Worm (Caenorhabditis elegans) whole organism, L1 larva: Measurements from ENCODE around the gene srw-103.

ENCODE experiments used
- C16A3.4 ChIP-seq: fragments of 150-350 bp; optimal IDR thresholded peaks from 2 replicates; lab custom pipeline; 2014; ENCODE audit warnings: missing biosample characterization, missing genetic modification characterization
- Y116A8C.19 ChIP-seq: sonication (generic microtip); optimal IDR thresholded peaks from 2 replicates; lab custom pipeline; 2016; ENCODE audit warnings: missing compliant biosample characterization, missing genetic modification characterization, borderline replicate concordance
- aha-1 ChIP-seq: fragments of 150-350 bp; optimal IDR thresholded peaks from 2 replicates; lab custom pipeline; 2014; ENCODE audit warnings: missing biosample characterization, missing genetic modification characterization
- alr-1 ChIP-seq: fragments of 200-800 bp; sonication (Bioruptor generic); optimal IDR thresholded peaks from 2 replicates; lab custom pipeline; 2018; ENCODE audit warnings: borderline replicate concordance, mild to moderate bottlenecking, missing genetic modification characterization, missing compliant biosample characterization
- blmp-1 ChIP-seq: fragments of 150-350 bp; optimal IDR thresholded peaks from 2 replicates; lab custom pipeline; 2014; ENCODE audit warnings: missing biosample characterization, missing genetic modification characterization
- ceh-63 ChIP-seq: fragments of 200-800 bp; sonication (Bioruptor generic); optimal IDR thresholded peaks from 2 replicates; lab custom pipeline; 2018; ENCODE audit warnings: mild to moderate bottlenecking, missing genetic modification characterization, missing compliant biosample characterization
- ceh-8 ChIP-seq: fragments of 200-800 bp; sonication (Bioruptor generic); optimal IDR thresholded peaks from 2 replicates; lab custom pipeline; 2018; ENCODE audit warnings: mild to moderate bottlenecking, missing genetic modification characterization, moderate library complexity, missing compliant biosample characterization
- ceh-90 ChIP-seq: sonication (generic microtip); optimal IDR thresholded peaks from 2 replicates; lab custom pipeline; 2016; ENCODE audit warnings: missing genetic modification characterization, missing compliant biosample characterization
- ces-1 ChIP-seq: fragments of 150-350 bp; optimal IDR thresholded peaks from 2 replicates; lab custom pipeline; 2014; ENCODE audit warnings: missing biosample characterization, missing genetic modification reagents, missing genetic modification characterization
- dpl-1 ChIP-seq, 3 experiments: fragments of 150-350 bp in 2 of 3; sonication (generic microtip) in 1 of 3; optimal IDR thresholded peaks; 2 replicates each; lab custom pipeline; 2014 to 2017; ENCODE audit warnings: missing biosample characterization in 3 of 3, missing genetic modification characterization in 3 of 3, missing genetic modification reagents in 3 of 3
- efl-1 ChIP-seq, 4 experiments: fragments of 150-350 bp; optimal IDR thresholded peaks in 3 of 4; peaks in 1 of 4; 1 replicate in 1 of 4; 2 replicates in 3 of 4; lab custom pipeline; 2014; ENCODE audit warnings: missing biosample characterization in 2 of 4, missing genetic modification characterization in 2 of 4, missing genetic modification reagents in 2 of 4
- efl-3 ChIP-seq: fragments of 200-800 bp; sonication (Bioruptor generic); optimal IDR thresholded peaks from 2 replicates; lab custom pipeline; 2018; ENCODE audit warnings: mild to moderate bottlenecking, missing genetic modification characterization, missing compliant biosample characterization
- elt-2 ChIP-seq: sonication (generic microtip); optimal IDR thresholded peaks from 2 replicates; lab custom pipeline; 2016; ENCODE audit warnings: missing genetic modification characterization, mild to moderate bottlenecking, inconsistent platforms, missing compliant biosample characterization, missing genetic modification reagents
- elt-3 ChIP-seq, 6 experiments: fragments of 150-350 bp in 1 of 6; sonication (generic microtip); optimal IDR thresholded peaks; 2 replicates each; lab custom pipeline; 2017 to 2018; ENCODE audit warnings: missing biosample characterization in 6 of 6, missing genetic modification characterization in 6 of 6, inconsistent platforms in 1 of 6
- fkh-10 ChIP-seq: sonication (generic microtip); optimal IDR thresholded peaks from 2 replicates; lab custom pipeline; 2017; ENCODE audit warnings: missing biosample characterization, missing genetic modification reagents, missing genetic modification characterization
- fkh-4 ChIP-seq: sonication (generic microtip); optimal IDR thresholded peaks from 2 replicates; lab custom pipeline; 2016; ENCODE audit warnings: missing compliant biosample characterization, missing genetic modification characterization, borderline replicate concordance
- fkh-8 ChIP-seq: sonication (generic microtip); optimal IDR thresholded peaks from 2 replicates; lab custom pipeline; 2016; ENCODE audit warnings: mild to moderate bottlenecking, missing genetic modification characterization, missing compliant biosample characterization
- hlh-17 ChIP-seq: fragments of 200-800 bp; sonication (Bioruptor generic); optimal IDR thresholded peaks from 2 replicates; lab custom pipeline; 2018; ENCODE audit warnings: missing genetic modification characterization, mild to moderate bottlenecking, missing compliant biosample characterization, moderate library complexity, borderline replicate concordance
- hlh-4 ChIP-seq: sonication (generic microtip); optimal IDR thresholded peaks from 2 replicates; lab custom pipeline; 2016; ENCODE audit warnings: mild to moderate bottlenecking, missing genetic modification characterization, missing compliant biosample characterization
- hpl-2 ChIP-seq: fragments of 150-350 bp; optimal IDR thresholded peaks from 2 replicates; lab custom pipeline; 2014; ENCODE audit warnings: missing biosample characterization, missing genetic modification reagents, missing genetic modification characterization
- irx-1 ChIP-seq: sonication (generic microtip); optimal IDR thresholded peaks from 2 replicates; lab custom pipeline; 2016; ENCODE audit warnings: missing genetic modification characterization, missing compliant biosample characterization
- lin-35 ChIP-seq, 2 experiments: fragments of 150-350 bp; optimal IDR thresholded peaks; 2 replicates each; lab custom pipeline; 2014; ENCODE audit warnings: missing biosample characterization in 2 of 2, missing genetic modification characterization in 2 of 2, missing genetic modification reagents in 2 of 2
- lin-39 ChIP-seq: fragments of 150-350 bp; optimal IDR thresholded peaks from 2 replicates; lab custom pipeline; 2014; ENCODE audit warnings: missing biosample characterization, missing genetic modification reagents, missing genetic modification characterization
- lsy-2 ChIP-seq, 2 experiments: fragments of 150-350 bp; optimal IDR thresholded peaks; 2 replicates each; lab custom pipeline; 2014; ENCODE audit warnings: missing biosample characterization in 2 of 2, missing genetic modification characterization in 2 of 2
- mdl-1 ChIP-seq, 2 experiments: fragments of 150-350 bp; optimal IDR thresholded peaks; 2 replicates each; lab custom pipeline; 2014 to 2017; ENCODE audit warnings: missing biosample characterization in 2 of 2, missing genetic modification characterization in 2 of 2, inconsistent platforms in 1 of 2
- nhr-47 ChIP-seq: sonication (generic microtip); optimal IDR thresholded peaks from 2 replicates; lab custom pipeline; 2016; ENCODE audit warnings: mild to moderate bottlenecking, missing genetic modification characterization, moderate library complexity, missing compliant biosample characterization
- nhr-84 ChIP-seq: sonication (generic microtip); optimal IDR thresholded peaks from 2 replicates; lab custom pipeline; 2017; ENCODE audit warnings: missing biosample characterization, missing genetic modification characterization
- pag-3 ChIP-seq: sonication (generic microtip); optimal IDR thresholded peaks from 2 replicates; lab custom pipeline; 2017; ENCODE audit warnings: missing genetic modification characterization, mild to moderate bottlenecking, missing compliant biosample characterization, antibody characterized with exemption, borderline replicate concordance; ENCODE audit not compliant: insufficient read depth
- pax-3 ChIP-seq: fragments of 200-800 bp; sonication (Bioruptor generic); optimal IDR thresholded peaks from 2 replicates; lab custom pipeline; 2018; ENCODE audit warnings: mild to moderate bottlenecking, missing genetic modification characterization, moderate library complexity, missing compliant biosample characterization
- pqm-1 ChIP-seq: sonication (generic microtip); optimal IDR thresholded peaks from 3 replicates; lab custom pipeline; 2017; ENCODE audit warnings: missing biosample characterization, missing genetic modification characterization
- skn-1 ChIP-seq: fragments of 150-350 bp; optimal IDR thresholded peaks from 2 replicates; lab custom pipeline; 2014; ENCODE audit warnings: missing biosample characterization, missing genetic modification characterization
- snpc-4 ChIP-seq: fragments of 150-350 bp; optimal IDR thresholded peaks from 2 replicates; lab custom pipeline; 2014; ENCODE audit warnings: missing biosample characterization, missing genetic modification characterization
- snu-23 ChIP-seq: sonication (generic microtip); optimal IDR thresholded peaks from 2 replicates; lab custom pipeline; 2016; ENCODE audit warnings: missing genetic modification characterization, missing compliant biosample characterization
- sox-4 ChIP-seq: sonication (generic microtip); optimal IDR thresholded peaks from 2 replicates; lab custom pipeline; 2016; ENCODE audit warnings: missing genetic modification characterization, missing compliant biosample characterization
- sptf-1 ChIP-seq: fragments of 150-350 bp; optimal IDR thresholded peaks from 2 replicates; lab custom pipeline; 2014; ENCODE audit warnings: missing biosample characterization, missing genetic modification characterization
- swsn-7 ChIP-seq: sonication (generic microtip); optimal IDR thresholded peaks from 2 replicates; lab custom pipeline; 2016; ENCODE audit warnings: missing genetic modification characterization, missing compliant biosample characterization
- unc-86 ChIP-seq: sonication (generic microtip); optimal IDR thresholded peaks from 2 replicates; lab custom pipeline; 2016; ENCODE audit warnings: missing genetic modification characterization, missing compliant biosample characterization
- unc-98 ChIP-seq: fragments of 200-800 bp; sonication (Bioruptor generic); IDR thresholded peaks from 2 replicates; pipeline ENCODE4 v1.3.6; 2022; ENCODE audit warnings: missing genetic modification characterization, missing compliant biosample characterization

srw-103 gene

ce11 chrV:1755589-1755988 is 38.6 kb downstream of the srw-103 start, which contains the start of gene ZK697.14:
Gene ZK697.14, minus strand, starts transcription at chrV:1755689.
- no peak for TF ChIP-seq lin-35 (GFP tag; optimal IDR thresholded peaks at IDR 0.05; lab: Kevin White, UChicago)
- no peak for TF ChIP-seq snu-23 (GFP tag; lab: Kevin White, UChicago)
- TF ChIP-seq elt-3 (tag; optimal IDR thresholded peaks at IDR 0.05; lab: Kevin White, UChicago): no peak
- TF ChIP-seq ceh-8 (GFP tag; lab: Kevin White, UChicago): no peak
- no peak for TF ChIP-seq dpl-1 (GFP tag; optimal IDR thresholded peaks at IDR 0.05; lab: Kevin White, UChicago)
- TF ChIP-seq mdl-1 (tag; optimal IDR thresholded peaks at IDR 0.05; lab: Kevin White, UChicago): no peak
- TF ChIP-seq nhr-47: no peak
- no peak for TF ChIP-seq efl-3
- TF ChIP-seq skn-1 (tag; lab: Kevin White, UChicago): no peak
- no peak for TF ChIP-seq pqm-1 (tag; lab: Kevin White, UChicago)
- TF ChIP-seq ceh-90: no peak
- no peak for TF ChIP-seq sox-4 (tag; lab: Kevin White, UChicago)
- TF ChIP-seq Y116A8C.19: no peak

- TF ChIP-seq elt-3 (tag; optimal IDR thresholded peaks at IDR 0.05; lab: Kevin White, UChicago): no peak
- no peak for TF ChIP-seq ces-1 (GFP tag; lab: Kevin White, UChicago)
- no peak for TF ChIP-seq fkh-4
- no peak for TF ChIP-seq snpc-4 (tag; lab: Kevin White, UChicago)
- TF ChIP-seq irx-1 (tag; lab: Kevin White, UChicago): no peak
- no peak for TF ChIP-seq sptf-1 (tag; lab: Kevin White, UChicago)
- no peak for TF ChIP-seq pax-3 (tag; lab: Kevin White, UChicago)
- no peak for TF ChIP-seq C16A3.4 (tag; lab: Kevin White, UChicago)
- TF ChIP-seq fkh-10: no peak
- TF ChIP-seq fkh-8: no peak
- no peak for TF ChIP-seq lsy-2 (tag; optimal IDR thresholded peaks at IDR 0.05; lab: Kevin White, UChicago)
- no peak for TF ChIP-seq swsn-7 (tag; lab: Kevin White, UChicago)
- no peak for TF ChIP-seq ceh-63 (GFP tag; lab: Kevin White, UChicago)
- TF ChIP-seq alr-1 (tag; lab: Kevin White, UChicago): no peak
- TF ChIP-seq blmp-1: no peak
- no peak for TF ChIP-seq hlh-4 (tag; lab: Kevin White, UChicago)
- no peak for TF ChIP-seq unc-86 (tag; lab: Kevin White, UChicago)
- TF ChIP-seq hpl-2: no peak
- no peak for TF ChIP-seq elt-2 (tag; lab: Kevin White, UChicago)
These were observed 39.1 kb downstream of the srw-103 start for ce11 chrV:1756099-1756498.

- TF ChIP-seq lin-35 (GFP tag; optimal IDR thresholded peaks at IDR 0.05; lab: Kevin White, UChicago) (no peak), snu-23 (GFP tag; lab: Kevin White, UChicago) (no peak), Y116A8C.19 (no peak), pag-3 (no peak), elt-2 (tag; lab: Kevin White, UChicago) (peak; percentile 44), unc-98 (GFP tag; lab: Robert Waterston, UW) (no peak)
These were observed 39.9 kb downstream of the srw-103 start, which contains the start of gene clec-204 for ce11 chrV:1756856-1757255. Gene clec-204, plus strand, starts transcription at chrV:1757156.

ce11 chrV:1760682-1761081 is 43.7 kb downstream of the srw-103 start, which contains the start of gene clec-205:
Gene clec-205, plus strand, starts transcription at chrV:1760893.
- no peak for TF ChIP-seq efl-3
- no peak for TF ChIP-seq efl-1 (optimal IDR thresholded peaks at IDR 0.05; lab: Kevin White, UChicago)
- TF ChIP-seq efl-1 (GFP tag; optimal IDR thresholded peaks at IDR 0.05 in 1 of 2; lab: Kevin White, UChicago): peak in 1 of 2 experiments; percentile 84
- no peak for TF ChIP-seq lin-39 (tag; lab: Kevin White, UChicago)
- TF ChIP-seq hlh-17 (GFP tag; lab: Kevin White, UChicago): no peak
- peak; percentile 66 for TF ChIP-seq elt-2 (tag; lab: Kevin White, UChicago)
- TF ChIP-seq nhr-84: no peak
- TF ChIP-seq aha-1 (tag; lab: Kevin White, UChicago): no peak
- TF ChIP-seq dpl-1 (GFP tag; optimal IDR thresholded peaks at IDR 0.05; lab: Kevin White, UChicago): no peak
